Worm (Caenorhabditis elegans): ENCODE results near the gene C02B8.6.

C02B8.6 gene

DNA sequence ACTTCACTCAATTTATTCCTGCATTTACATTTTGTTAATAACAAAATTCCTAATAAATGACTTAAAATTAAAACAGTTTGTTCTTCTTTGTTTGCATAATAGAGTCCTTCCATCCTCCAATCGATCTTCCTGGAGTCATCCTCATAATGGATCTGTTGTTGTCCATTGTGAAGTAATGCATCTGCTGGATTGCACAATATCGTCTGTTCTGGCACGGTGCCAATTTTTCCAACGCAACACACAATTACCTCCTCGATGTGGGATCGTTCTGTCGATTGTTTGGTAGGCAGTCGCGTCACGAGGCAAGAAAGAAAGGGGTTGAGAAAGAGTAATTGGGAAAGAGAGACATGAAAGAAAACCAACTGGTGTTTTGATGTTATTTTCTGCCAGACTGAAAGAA is 23.9 kb upstream of the C02B8.6 start (continued):
- TF ChIP-seq fkh-4 (tag; optimal IDR thresholded peaks at IDR 0.05; ENCODE audit: borderline replicate concordance) (no peak), ama-1 (optimal IDR thresholded peaks at IDR 0.05) (peak; percentile 77), unc-98 (GFP tag; IDR thresholded peaks at IDR 0.05) (no peak), fkh-8 (tag; optimal IDR thresholded peaks at IDR 0.05) (no peak), alr-1 (tag; optimal IDR thresholded peaks at IDR 0.05; ENCODE audit: borderline replicate concordance) (no peak), sptf-1 (tag; optimal IDR thresholded peaks at IDR 0.05) (no peak), efl-1 (optimal IDR thresholded peaks at IDR 0.05) (peak; percentile 6 to 23), efl-1 (GFP tag; optimal IDR thresholded peaks at IDR 0.05 in 1 of 2) (no peak), tlp-1 (tag; optimal IDR thresholded peaks at IDR 0.05) (no peak), jun-1 (tag; optimal IDR thresholded peaks at IDR 0.05) (no peak), fos-1 (tag; optimal IDR thresholded peaks at IDR 0.05) (no peak), lin-39 (tag; optimal IDR thresholded peaks at IDR 0.05) (no peak), elt-3 (tag; optimal IDR thresholded peaks at IDR 0.05) (no peak), nhr-20 (tag; optimal IDR thresholded peaks at IDR 0.05) (peak; percentile 28), isw-1 (GFP tag; IDR thresholded peaks at IDR 0.05) (no peak), Y116A8C.19 (tag; optimal IDR thresholded peaks at IDR 0.05; ENCODE audit: borderline replicate concordance) (no peak), zag-1 (tag; optimal IDR thresholded peaks at IDR 0.05) (no peak), ces-1 (GFP tag; optimal IDR thresholded peaks at IDR 0.05) (no peak), sox-4 (tag; optimal IDR thresholded peaks at IDR 0.05) (no peak), vab-15 (tag; optimal IDR thresholded peaks at IDR 0.05) (no peak), dpl-1 (GFP tag; optimal IDR thresholded peaks at IDR 0.05) (peak in 2 of 3 experiments; percentile 9 to 26), mab-9 (GFP tag; IDR thresholded peaks at IDR 0.05) (no peak), nhr-237 (tag; optimal IDR thresholded peaks at IDR 0.05) (no peak), hlh-4 (tag; optimal IDR thresholded peaks at IDR 0.05) (no peak), nhr-77 (tag; optimal IDR thresholded peaks at IDR 0.05) (no peak), irx-1 (tag; optimal IDR thresholded peaks at IDR 0.05) (no peak), lin-14 (GFP tag; optimal IDR thresholded peaks at IDR 0.05) (peak; percentile 50), ceh-82 (tag; optimal IDR thresholded peaks at IDR 0.05) (no peak), aly-2 (tag; optimal IDR thresholded peaks at IDR 0.05) (no peak), fkh-10 (GFP tag; optimal IDR thresholded peaks at IDR 0.05) (no peak), dsc-1 (tag; optimal IDR thresholded peaks at IDR 0.05) (no peak), C34B4.2 (tag; optimal IDR thresholded peaks at IDR 0.05) (no peak), ceh-8 (GFP tag; optimal IDR thresholded peaks at IDR 0.05) (no peak), lin-15B (tag; optimal IDR thresholded peaks at IDR 0.05) (no peak)

DNA sequence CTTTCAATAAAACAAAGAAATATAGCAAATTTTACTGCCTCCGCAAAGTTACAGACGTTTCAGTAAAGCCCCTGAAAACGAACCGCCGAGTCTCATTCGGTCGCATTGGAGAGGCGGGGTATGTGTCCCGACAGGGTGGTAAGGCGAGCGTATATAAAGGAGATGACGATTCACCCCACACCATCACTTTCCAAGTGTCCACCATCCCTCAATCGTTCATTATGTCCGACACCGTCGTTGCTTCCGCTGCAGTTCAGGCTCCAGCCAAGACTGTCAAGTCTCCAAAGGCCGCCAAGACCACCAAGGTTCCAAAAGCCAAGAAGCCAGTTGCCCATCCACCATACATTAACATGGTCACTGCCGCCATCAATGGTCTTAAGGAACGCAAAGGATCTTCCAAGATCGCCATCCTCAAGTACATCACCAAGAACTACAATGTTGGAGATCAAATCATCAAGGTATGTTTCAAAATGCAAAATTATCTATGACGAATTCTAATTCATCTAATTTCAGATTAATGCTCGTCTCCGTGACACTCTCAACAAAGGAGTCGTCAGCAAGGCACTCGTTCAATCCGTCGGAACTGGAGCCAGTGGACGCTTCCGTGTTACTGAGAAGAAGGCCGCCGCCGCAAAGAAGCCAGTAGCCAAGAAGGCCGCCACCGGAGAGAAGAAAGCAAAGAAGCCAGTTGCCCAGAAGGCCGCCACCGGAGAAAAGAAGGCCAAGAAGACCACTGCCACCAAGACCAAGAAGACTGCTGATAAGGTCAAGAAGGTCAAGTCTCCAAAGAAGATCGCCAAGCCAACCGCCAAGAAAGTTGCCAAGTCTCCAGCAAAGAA is 23.1 kb upstream of the C02B8.6 start, which contains the start of gene hil-3:
Gene hil-3 (plus strand): TSS at position 195 of the 839 bp plus-strand sequence.
- TF ChIP-seq efl-3 (GFP tag; optimal IDR thresholded peaks at IDR 0.05) = no peak
- TF ChIP-seq swsn-7 (tag; optimal IDR thresholded peaks at IDR 0.05) = peak; percentile 89
- TF ChIP-seq irx-1 (tag; optimal IDR thresholded peaks at IDR 0.05) = no peak
- TF ChIP-seq hlh-17 (GFP tag; optimal IDR thresholded peaks at IDR 0.05; ENCODE audit: borderline replicate concordance) = no peak
- TF ChIP-seq lin-35 (GFP tag; optimal IDR thresholded peaks at IDR 0.05) = peak; percentile 8 to 31
- TF ChIP-seq Y116A8C.19 (tag; optimal IDR thresholded peaks at IDR 0.05; ENCODE audit: borderline replicate concordance) = no peak
- peak; percentile 54 for TF ChIP-seq unc-86 (tag; optimal IDR thresholded peaks at IDR 0.05)
- TF ChIP-seq rnt-1 (tag; optimal IDR thresholded peaks at IDR 0.05) = peak; percentile 63
- no peak for TF ChIP-seq lin-39 (tag; optimal IDR thresholded peaks at IDR 0.05)
- TF ChIP-seq mep-1 (tag; optimal IDR thresholded peaks at IDR 0.05) = peak; percentile 14
- peak; percentile 69 for TF ChIP-seq nhr-47 (tag; optimal IDR thresholded peaks at IDR 0.05)
- peak in 1 of 3 experiments; percentile 48 for TF ChIP-seq ceh-82 (tag; optimal IDR thresholded peaks at IDR 0.05)
- TF ChIP-seq nhr-71 (tag; optimal IDR thresholded peaks at IDR 0.05) = peak; percentile 65
- TF ChIP-seq unc-30 (tag; optimal IDR thresholded peaks at IDR 0.05) = no peak
- TF ChIP-seq pag-3 (tag; optimal IDR thresholded peaks at IDR 0.05; ENCODE audit: borderline replicate concordance, insufficient read depth) = no peak
- TF ChIP-seq tbx-2 (tag; optimal IDR thresholded peaks at IDR 0.05) = peak; percentile 51
- peak; percentile 74 for TF ChIP-seq nhr-85 (tag)
- no peak for TF ChIP-seq snpc-4 (tag; optimal IDR thresholded peaks at IDR 0.05)
- peak; percentile 52 for TF ChIP-seq grh-1 (GFP tag; IDR thresholded peaks at IDR 0.05)
- TF ChIP-seq snu-23 (GFP tag; optimal IDR thresholded peaks at IDR 0.05) = peak; percentile 41
- no peak for TF ChIP-seq mef-2 (tag; optimal IDR thresholded peaks at IDR 0.05)
- TF ChIP-seq tlp-1 (tag; optimal IDR thresholded peaks at IDR 0.05) = no peak
- TF ChIP-seq nhr-20 (tag; optimal IDR thresholded peaks at IDR 0.05) = peak; percentile 26
- peak in 1 of 2 experiments; percentile 52 for TF ChIP-seq lsy-2 (tag; optimal IDR thresholded peaks at IDR 0.05)
